Worm (Caenorhabditis elegans): Measurements from ENCODE around the gene shw-3.
A peak's percentile ranks its signal among the peaks of the same experiment; 100 is the strongest.

The shw-3 gene

ce11 chrV:13002070-13002469 is 15.1 kb upstream of the shw-3 start, which contains the start of gene inft-2:
inft-2 (plus strand) TSS chrV:13002317.
- TF ChIP-seq egl-5 (tag; optimal IDR thresholded peaks at IDR 0.05): no peak
- TF ChIP-seq mml-1 (tag; optimal IDR thresholded peaks at IDR 0.05): no peak
- no peak for TF ChIP-seq unc-39 (tag; optimal IDR thresholded peaks at IDR 0.05)
- TF ChIP-seq eor-1 (tag; optimal IDR thresholded peaks at IDR 0.05): no peak
- TF ChIP-seq skn-1 (tag; optimal IDR thresholded peaks at IDR 0.05): no peak
- TF ChIP-seq nhr-77 (tag; optimal IDR thresholded peaks at IDR 0.05): no peak
- TF ChIP-seq elt-2 (tag; optimal IDR thresholded peaks at IDR 0.05): peak; percentile 61
- TF ChIP-seq lsy-12 (tag; optimal IDR thresholded peaks at IDR 0.05): no peak
- no peak for TF ChIP-seq egl-27 (tag; optimal IDR thresholded peaks at IDR 0.05)
- TF ChIP-seq ztf-4 (tag; optimal IDR thresholded peaks at IDR 0.05): no peak
- no peak for TF ChIP-seq ceh-82 (tag; optimal IDR thresholded peaks at IDR 0.05)
- TF ChIP-seq tbx-2 (tag; optimal IDR thresholded peaks at IDR 0.05): no peak
- no peak for TF ChIP-seq zag-1 (tag; optimal IDR thresholded peaks at IDR 0.05)
- TF ChIP-seq pha-4 (tag; optimal IDR thresholded peaks at IDR 0.05): peak; percentile 12
- peak; percentile 27 for TF ChIP-seq pqm-1 (tag; optimal IDR thresholded peaks at IDR 0.05)

DNA sequence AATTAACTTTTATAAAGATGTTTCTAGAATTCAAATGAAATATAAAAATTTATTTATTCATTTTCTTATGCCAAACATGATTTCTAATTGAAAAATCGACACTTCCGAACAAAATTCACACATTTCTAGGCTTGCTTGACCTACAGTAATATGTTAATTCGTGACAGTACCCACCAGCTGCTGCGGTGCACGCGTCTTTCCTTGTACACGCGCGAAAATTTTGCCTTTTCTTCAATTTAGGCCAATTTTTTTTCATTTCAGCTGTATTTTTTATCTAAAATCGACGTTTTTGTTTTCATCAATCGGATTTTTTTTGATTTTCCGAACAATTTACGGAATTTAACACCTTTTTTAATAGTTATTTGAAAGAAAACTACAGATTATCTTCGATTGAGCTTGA is 13.1 kb upstream of the shw-3 start:
- TF ChIP-seq daf-12 (tag; optimal IDR thresholded peaks at IDR 0.05): no peak
- no peak for TF ChIP-seq ZK546.5 (tag; optimal IDR thresholded peaks at IDR 0.05)
- no peak for TF ChIP-seq nhr-77 (tag; optimal IDR thresholded peaks at IDR 0.05)
- no peak for TF ChIP-seq aly-2 (tag; optimal IDR thresholded peaks at IDR 0.05)
- no peak for TF ChIP-seq ceh-82 (tag; optimal IDR thresholded peaks at IDR 0.05)
- TF ChIP-seq nhr-25 (tag; optimal IDR thresholded peaks at IDR 0.05): no peak
- TF ChIP-seq ceh-16 (tag; optimal IDR thresholded peaks at IDR 0.05): no peak
- TF ChIP-seq nhr-28 (tag; optimal IDR thresholded peaks at IDR 0.05): no peak
- TF ChIP-seq ztf-11 (tag; optimal IDR thresholded peaks at IDR 0.05): no peak
- TF ChIP-seq mdl-1 (tag; optimal IDR thresholded peaks at IDR 0.05): no peak
- TF ChIP-seq fkh-2 (tag; optimal IDR thresholded peaks at IDR 0.05): no peak
- TF ChIP-seq hmg-11 (tag; optimal IDR thresholded peaks at IDR 0.05): no peak
- no peak for TF ChIP-seq fkh-10 (GFP tag; optimal IDR thresholded peaks at IDR 0.05)
- no peak for TF ChIP-seq zag-1 (tag; optimal IDR thresholded peaks at IDR 0.05)
- no peak for TF ChIP-seq skn-1 (tag; optimal IDR thresholded peaks at IDR 0.05)

- no peak for TF ChIP-seq elt-2 (tag; optimal IDR thresholded peaks at IDR 0.05)
- TF ChIP-seq nhr-237 (tag; optimal IDR thresholded peaks at IDR 0.05): no peak
- TF ChIP-seq skn-1 (tag; optimal IDR thresholded peaks at IDR 0.05): no peak
- no peak for TF ChIP-seq elt-3 (tag; optimal IDR thresholded peaks at IDR 0.05)
- TF ChIP-seq nfya-1 (tag; optimal IDR thresholded peaks at IDR 0.05; ENCODE audit: insufficient read depth): no peak
- TF ChIP-seq unc-62 (GFP tag; optimal IDR thresholded peaks at IDR 0.05): no peak
- TF ChIP-seq jun-1 (tag; optimal IDR thresholded peaks at IDR 0.05): no peak
- no peak for TF ChIP-seq eor-1 (tag; optimal IDR thresholded peaks at IDR 0.05)
- no peak for TF ChIP-seq pqm-1 (tag; optimal IDR thresholded peaks at IDR 0.05)
Observed at ce11 chrV:12999559-12999958, 12.6 kb upstream of the shw-3 start, which contains the start of gene far-4. far-4 (minus strand) TSS chrV:12999659.

DNA sequence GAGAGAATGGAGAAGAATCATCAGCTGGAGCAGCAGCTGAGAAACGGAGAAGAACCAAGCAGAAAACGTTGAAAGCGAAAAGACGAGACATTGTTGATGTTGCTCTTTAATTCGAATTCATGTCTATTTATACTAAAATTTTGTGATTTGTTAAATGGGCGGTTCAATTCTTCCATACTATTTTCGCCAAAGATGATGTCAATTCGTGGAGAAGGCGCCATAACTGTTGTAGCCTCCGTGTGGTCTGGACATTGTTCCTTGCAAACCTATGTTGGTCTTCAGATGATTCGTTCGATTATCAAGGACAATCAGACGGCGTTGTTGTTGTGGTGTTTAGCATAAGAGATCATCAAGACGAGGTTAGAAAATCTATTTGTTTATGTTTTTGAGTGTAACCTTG is 10.5 kb upstream of the shw-3 start, which contains the start of gene far-3:
Gene far-3, minus strand, starts transcription at position 101 of the 400 bp plus-strand sequence.
- TF ChIP-seq sea-2 (GFP tag; optimal IDR thresholded peaks at IDR 0.05) (no peak), lsy-12 (tag; optimal IDR thresholded peaks at IDR 0.05) (no peak), nhr-25 (tag; optimal IDR thresholded peaks at IDR 0.05) (no peak), ZK546.5 (tag; optimal IDR thresholded peaks at IDR 0.05) (no peak)

- TF ChIP-seq nhr-23 (tag; optimal IDR thresholded peaks at IDR 0.05) (peak; percentile 2), egl-5 (tag; optimal IDR thresholded peaks at IDR 0.05) (no peak)
Observed at ce11 chrV:12995269-12995668, 8.3 kb upstream of the shw-3 start, which contains the start of gene far-5. far-5 (plus strand) TSS chrV:12995569.

ce11 chrV:12992891-12993290 is 5.9 kb upstream of the shw-3 start, which contains the start of the genes F15B9.11 and dsl-7:
F15B9.11 (minus strand) TSS chrV:12992895.
dsl-7 (plus strand) TSS chrV:12993150.
- TF ChIP-seq nhr-25 (tag; optimal IDR thresholded peaks at IDR 0.05): peak; percentile 73
- TF ChIP-seq elt-1 (tag; optimal IDR thresholded peaks at IDR 0.05): peak; percentile 17
- TF ChIP-seq snpc-4 (tag; optimal IDR thresholded peaks at IDR 0.05): no peak

Data from whole organism, L3 larva.